Worm (Caenorhabditis elegans): ENCODE data around the gene pyt-1.

pyt-1 gene

ce11 chrV:10212027-10212426 is 17.1 kb downstream of the pyt-1 start, which contains the start of gene zhit-3:
Gene zhit-3, minus strand, starts transcription at chrV:10212127.
- TF ChIP-seq fos-1 (tag; optimal IDR thresholded peaks at IDR 0.05) (no peak), nhr-76 (tag; optimal IDR thresholded peaks at IDR 0.05) (no peak), nhr-28 (tag; optimal IDR thresholded peaks at IDR 0.05) (no peak), nhr-237 (tag; optimal IDR thresholded peaks at IDR 0.05) (no peak), ceh-16 (tag; optimal IDR thresholded peaks at IDR 0.05) (no peak), ceh-82 (tag; optimal IDR thresholded peaks at IDR 0.05) (no peak), daf-12 (tag; optimal IDR thresholded peaks at IDR 0.05) (no peak), skn-1 (tag; optimal IDR thresholded peaks at IDR 0.05) (no peak), eor-1 (tag; optimal IDR thresholded peaks at IDR 0.05) (no peak), fkh-10 (GFP tag; optimal IDR thresholded peaks at IDR 0.05) (no peak), jun-1 (tag; optimal IDR thresholded peaks at IDR 0.05) (no peak)

ce11 chrV:10210244-10210643 is 18.9 kb downstream of the pyt-1 start, which contains the start of gene tftc-3:
Gene tftc-3, minus strand, starts transcription at chrV:10210344.
- TF ChIP-seq unc-39 (tag; optimal IDR thresholded peaks at IDR 0.05) = no peak
- TF ChIP-seq nhr-11 (tag; optimal IDR thresholded peaks at IDR 0.05) = no peak
- TF ChIP-seq tbx-2 (tag; optimal IDR thresholded peaks at IDR 0.05) = no peak
- no peak for TF ChIP-seq jun-1 (tag; optimal IDR thresholded peaks at IDR 0.05)
- TF ChIP-seq nhr-12 (tag; optimal IDR thresholded peaks at IDR 0.05) = no peak
- no peak for TF ChIP-seq zag-1 (tag; optimal IDR thresholded peaks at IDR 0.05)
- TF ChIP-seq ama-1 (optimal IDR thresholded peaks at IDR 0.05) = no peak
- no peak for TF ChIP-seq nhr-237 (tag; optimal IDR thresholded peaks at IDR 0.05)
- TF ChIP-seq hmg-11 (tag; optimal IDR thresholded peaks at IDR 0.05) = no peak
- no peak for TF ChIP-seq nhr-43 (tag; optimal IDR thresholded peaks at IDR 0.05; ENCODE audit: poor library complexity, severe bottlenecking)
- TF ChIP-seq nhr-76 (tag; optimal IDR thresholded peaks at IDR 0.05) = no peak

ce11 chrV:10206502-10206901 is 22.6 kb downstream of the pyt-1 start, which contains the start of gene rpc-25:
Gene rpc-25, minus strand, starts transcription at chrV:10206602.
- TF ChIP-seq nhr-23 (tag; optimal IDR thresholded peaks at IDR 0.05) (no peak), nhr-237 (tag; optimal IDR thresholded peaks at IDR 0.05) (no peak), sea-2 (GFP tag; optimal IDR thresholded peaks at IDR 0.05) (no peak)

ce11 chrV:10205483-10205882 is 23.6 kb downstream of the pyt-1 start, which contains the start of gene ZK856.16:
Gene ZK856.16, minus strand, starts transcription at chrV:10205583.
- TF ChIP-seq unc-39 (tag; optimal IDR thresholded peaks at IDR 0.05) (no peak), mdl-1 (tag; optimal IDR thresholded peaks at IDR 0.05) (no peak), eor-1 (tag; optimal IDR thresholded peaks at IDR 0.05) (no peak), skn-1 (tag; optimal IDR thresholded peaks at IDR 0.05) (no peak), nhr-25 (tag; optimal IDR thresholded peaks at IDR 0.05) (no peak), ztf-4 (tag; optimal IDR thresholded peaks at IDR 0.05) (no peak), nhr-23 (tag; optimal IDR thresholded peaks at IDR 0.05) (no peak), elt-2 (tag; optimal IDR thresholded peaks at IDR 0.05) (no peak), ceh-28 (tag; optimal IDR thresholded peaks at IDR 0.05) (no peak), aly-2 (tag; optimal IDR thresholded peaks at IDR 0.05) (no peak), pqm-1 (tag; optimal IDR thresholded peaks at IDR 0.05) (no peak)

- TF ChIP-seq nhr-12 (tag; optimal IDR thresholded peaks at IDR 0.05) = no peak
- no peak for TF ChIP-seq nhr-25 (tag; optimal IDR thresholded peaks at IDR 0.05)
- no peak for TF ChIP-seq skn-1 (tag; optimal IDR thresholded peaks at IDR 0.05)
- TF ChIP-seq elt-3 (tag; optimal IDR thresholded peaks at IDR 0.05) = no peak
- TF ChIP-seq snpc-4 (tag; optimal IDR thresholded peaks at IDR 0.05) = peak; percentile 60
- TF ChIP-seq pha-4 (tag; optimal IDR thresholded peaks at IDR 0.05) = peak; percentile 88
- no peak for TF ChIP-seq lin-39 (tag; optimal IDR thresholded peaks at IDR 0.05)
- TF ChIP-seq lsy-12 (tag; optimal IDR thresholded peaks at IDR 0.05) = peak; percentile 68
- TF ChIP-seq eor-1 (tag; optimal IDR thresholded peaks at IDR 0.05) = no peak
- peak; percentile 39 for TF ChIP-seq jun-1 (tag; optimal IDR thresholded peaks at IDR 0.05)
- TF ChIP-seq ceh-82 (tag; optimal IDR thresholded peaks at IDR 0.05) = no peak
- no peak for TF ChIP-seq ama-1 (optimal IDR thresholded peaks at IDR 0.05)
- peak; percentile 59 for TF ChIP-seq nhr-43 (tag; optimal IDR thresholded peaks at IDR 0.05; ENCODE audit: poor library complexity, severe bottlenecking)
- TF ChIP-seq ceh-16 (tag; optimal IDR thresholded peaks at IDR 0.05) = no peak
- peak; percentile 43 for TF ChIP-seq elt-2 (tag; optimal IDR thresholded peaks at IDR 0.05)
- TF ChIP-seq mdl-1 (tag; optimal IDR thresholded peaks at IDR 0.05) = no peak
- no peak for TF ChIP-seq nhr-76 (tag; optimal IDR thresholded peaks at IDR 0.05)
- no peak for TF ChIP-seq nhr-237 (tag; optimal IDR thresholded peaks at IDR 0.05)
- peak; percentile 29 for TF ChIP-seq tbx-2 (tag; optimal IDR thresholded peaks at IDR 0.05)
- TF ChIP-seq nhr-23 (tag; optimal IDR thresholded peaks at IDR 0.05) = peak; percentile 68
- TF ChIP-seq daf-12 (tag; optimal IDR thresholded peaks at IDR 0.05) = no peak
- no peak for TF ChIP-seq nhr-77 (tag; optimal IDR thresholded peaks at IDR 0.05)
- peak; percentile 28 for TF ChIP-seq hmg-11 (tag; optimal IDR thresholded peaks at IDR 0.05)
- no peak for TF ChIP-seq sea-2 (GFP tag; optimal IDR thresholded peaks at IDR 0.05)
- no peak for TF ChIP-seq nhr-28 (tag; optimal IDR thresholded peaks at IDR 0.05)
- no peak for TF ChIP-seq fos-1 (tag; optimal IDR thresholded peaks at IDR 0.05)
- peak; percentile 28 for TF ChIP-seq fkh-10 (GFP tag; optimal IDR thresholded peaks at IDR 0.05)
- TF ChIP-seq aly-2 (tag; optimal IDR thresholded peaks at IDR 0.05) = no peak
- TF ChIP-seq elt-1 (tag; optimal IDR thresholded peaks at IDR 0.05) = no peak
- peak; percentile 33 for TF ChIP-seq ceh-28 (tag; optimal IDR thresholded peaks at IDR 0.05)
- no peak for TF ChIP-seq egl-5 (tag; optimal IDR thresholded peaks at IDR 0.05)
- TF ChIP-seq unc-39 (tag; optimal IDR thresholded peaks at IDR 0.05) = no peak
- TF ChIP-seq zag-1 (tag; optimal IDR thresholded peaks at IDR 0.05) = no peak
- no peak for TF ChIP-seq fkh-2 (tag; optimal IDR thresholded peaks at IDR 0.05)
- TF ChIP-seq ztf-4 (tag; optimal IDR thresholded peaks at IDR 0.05) = no peak
- TF ChIP-seq unc-62 (GFP tag; optimal IDR thresholded peaks at IDR 0.05) = no peak
- TF ChIP-seq nhr-11 (tag; optimal IDR thresholded peaks at IDR 0.05) = no peak
- no peak for TF ChIP-seq egl-27 (tag; optimal IDR thresholded peaks at IDR 0.05)
- no peak for TF ChIP-seq mml-1 (tag; optimal IDR thresholded peaks at IDR 0.05)
Observed at ce11 chrV:10204863-10205338, 24.2 kb downstream of the pyt-1 start, which contains the start of the genes ZK856.19 and ZK856.11. Gene ZK856.19, minus strand, starts transcription at chrV:10204913. Gene ZK856.11, minus strand, starts transcription at chrV:10204938.

Data from whole organism, L3 larva.